ENCODE assay signal across 1 fruit fly cellular context in the genomic region with DNA sequence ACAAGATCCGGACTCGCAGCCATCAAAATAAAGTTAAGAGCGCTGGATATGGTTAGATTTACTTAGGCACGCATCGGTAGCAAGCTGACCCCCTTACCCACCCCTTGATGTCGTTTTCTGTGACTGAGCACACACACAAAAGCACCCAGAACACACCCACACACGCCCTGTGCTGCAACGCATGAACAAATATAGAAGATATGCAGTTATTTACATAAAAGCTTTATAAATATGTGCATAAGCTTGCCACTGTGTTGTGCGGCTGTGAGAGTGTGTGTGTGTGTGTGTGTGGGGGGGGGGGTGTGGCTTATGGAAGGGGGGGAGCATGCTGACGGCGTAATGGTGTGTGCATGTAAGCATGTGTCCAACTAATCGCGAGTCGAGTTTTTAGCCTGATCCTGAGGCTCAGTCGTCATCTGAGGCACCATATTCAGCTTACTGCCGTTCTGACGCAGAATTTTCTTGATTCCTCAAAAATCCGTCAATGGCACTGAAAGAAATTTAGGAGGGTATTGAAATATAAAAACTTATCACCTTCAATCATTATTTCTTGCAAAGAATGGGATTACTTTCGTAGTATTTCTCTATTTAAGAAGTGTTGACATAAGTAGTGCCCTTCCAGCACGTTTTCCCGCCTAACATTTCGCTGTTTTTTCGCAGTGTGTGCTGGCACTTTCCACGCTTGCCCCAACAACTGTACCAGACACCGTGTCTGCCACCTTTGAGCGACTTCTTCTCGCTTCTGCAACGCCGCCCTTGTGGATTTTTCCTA.
TF ChIP-seq lines count a peak whose summit lies in the region.

No protein-coding gene starts in this region.

TF ChIP-seq in whole organism, embryonic, 481 proteins besides CTCF, POLR2A, EP300 and RAD21 (continued from another document and continues in another):
- TF ChIP-seq Gug (GFP tag; IDR thresholded peaks at IDR 0.05; lab: Robert Waterston, UW) (0 out of 4 replicates have a peak, but pooled peaks have one; percentile 2), Mad (GFP tag; optimal IDR thresholded peaks at IDR 0.05; lab: Kevin White, UChicago) (no peak), Mes4 (GFP tag; optimal IDR thresholded peaks at IDR 0.05; lab: Kevin White, UChicago) (peak; percentile 54), gce (GFP tag; IDR thresholded peaks at IDR 0.05; lab: Robert Waterston, UW) (no peak), vfl (GFP tag; optimal IDR thresholded peaks at IDR 0.05; lab: Kevin White, UChicago) (no peak), Atf6 (GFP tag; IDR thresholded peaks at IDR 0.05; lab: Robert Waterston, UW) (no peak), odd (GFP tag; optimal IDR thresholded peaks at IDR 0.05; lab: Kevin White, UChicago) (peak; percentile 40), NFAT (GFP tag; IDR thresholded peaks at IDR 0.05; lab: Robert Waterston, UW) (no peak), Nf-YB (GFP tag; optimal IDR thresholded peaks at IDR 0.05; lab: Kevin White, UChicago) (peak; percentile 26), CG32772 (GFP tag; IDR thresholded peaks at IDR 0.05; lab: Robert Waterston, UW) (no peak), nerfin-2 (GFP tag; IDR thresholded peaks at IDR 0.05; lab: Robert Waterston, UW; ENCODE audit: partially characterized antibody) (no peak), CG17612 (GFP tag; IDR thresholded peaks at IDR 0.05; lab: Robert Waterston, UW) (no peak), sens (GFP tag; lab: Kevin White, UChicago) (peak; percentile 35), MBD-R2 (GFP tag; IDR thresholded peaks at IDR 0.05; lab: Robert Waterston, UW) (no peak), Dp (GFP tag; optimal IDR thresholded peaks at IDR 0.05; lab: Kevin White, UChicago) (no peak), CG3065 (GFP tag; optimal IDR thresholded peaks at IDR 0.05; lab: Kevin White, UChicago) (peak; percentile 36), pho (GFP tag; optimal IDR thresholded peaks at IDR 0.05; lab: Kevin White, UChicago) (no peak), CG18262 (tag; optimal IDR thresholded peaks at IDR 0.05; lab: Kevin White, UChicago) (peak; percentile 25), gsb (GFP tag; IDR thresholded peaks at IDR 0.05; lab: Robert Waterston, UW) (no peak), pros (GFP tag; optimal IDR thresholded peaks at IDR 0.05; lab: Kevin White, UChicago) (no peak), lbe (GFP tag; optimal IDR thresholded peaks at IDR 0.05; lab: Kevin White, UChicago) (no peak), psq (GFP tag; optimal IDR thresholded peaks at IDR 0.05; lab: Kevin White, UChicago) (peak; percentile 57), Dref (GFP tag; IDR thresholded peaks at IDR 0.05; lab: Robert Waterston, UW) (no peak), sug (tag; optimal IDR thresholded peaks at IDR 0.05; lab: Kevin White, UChicago) (no peak), her (GFP tag; optimal IDR thresholded peaks at IDR 0.05; lab: Kevin White, UChicago) (no peak), bcd (GFP tag; optimal IDR thresholded peaks at IDR 0.05; lab: Kevin White, UChicago) (peak; percentile 70), btn (GFP tag; optimal IDR thresholded peaks at IDR 0.05; lab: Kevin White, UChicago) (peak; percentile 73), CG8388 (GFP tag; optimal IDR thresholded peaks at IDR 0.05; lab: Kevin White, UChicago) (peak; percentile 38), CG11695 (GFP tag; IDR thresholded peaks at IDR 0.05; lab: Robert Waterston, UW) (no peak), jigr1 (GFP tag; IDR thresholded peaks at IDR 0.05; lab: Robert Waterston, UW) (no peak), CG11504 (tag; optimal IDR thresholded peaks at IDR 0.05; lab: Kevin White, UChicago) (peak; percentile 66), Asciz (GFP tag; optimal IDR thresholded peaks at IDR 0.05; lab: Kevin White, UChicago) (peak; percentile 94), CG6854 (GFP tag; optimal IDR thresholded peaks at IDR 0.05; lab: Kevin White, UChicago) (no peak), kay (GFP tag; optimal IDR thresholded peaks at IDR 0.05; lab: Kevin White, UChicago) (peak; percentile 74), pum (GFP tag; optimal IDR thresholded peaks at IDR 0.05; lab: Kevin White, UChicago) (no peak), CG2889 (GFP tag; IDR thresholded peaks at IDR 0.05; lab: Robert Waterston, UW) (no peak), CG9609 (GFP tag; optimal IDR thresholded peaks at IDR 0.05; lab: Kevin White, UChicago) (peak; percentile 5), CG6654 (GFP tag; optimal IDR thresholded peaks at IDR 0.05; lab: Kevin White, UChicago) (no peak), crc (GFP tag; optimal IDR thresholded peaks at IDR 0.05; lab: Kevin White, UChicago) (no peak), mam (GFP tag; optimal IDR thresholded peaks at IDR 0.05; lab: Kevin White, UChicago) (no peak), slbo (GFP tag; IDR thresholded peaks at IDR 0.05; lab: Robert Waterston, UW) (no peak), CG9817 (tag; optimal IDR thresholded peaks at IDR 0.05; lab: Kevin White, UChicago) (peak; percentile 35), dati (GFP tag; IDR thresholded peaks at IDR 0.05; lab: Robert Waterston, UW) (no peak), ash1 (GFP tag; optimal IDR thresholded peaks at IDR 0.05; lab: Kevin White, UChicago) (peak; percentile 60), bsh (GFP tag; optimal IDR thresholded peaks at IDR 0.05; lab: Kevin White, UChicago) (peak; percentile 11 to 90), slou (GFP tag; optimal IDR thresholded peaks at IDR 0.05; lab: Kevin White, UChicago) (no peak), CG16863 (GFP tag; optimal IDR thresholded peaks at IDR 0.05; lab: Kevin White, UChicago) (peak; percentile 53), CG10565 (GFP tag; optimal IDR thresholded peaks at IDR 0.05; lab: Kevin White, UChicago) (no peak), stwl (tag; optimal IDR thresholded peaks at IDR 0.05; lab: Kevin White, UChicago) (peak; percentile 10), CG10147 (GFP tag; optimal IDR thresholded peaks at IDR 0.05; lab: Kevin White, UChicago) (no peak), dmrt99B (tag; optimal IDR thresholded peaks at IDR 0.05; lab: Kevin White, UChicago) (peak; percentile 69), lilli (GFP tag; optimal IDR thresholded peaks at IDR 0.05; lab: Kevin White, UChicago) (no peak), crp (GFP tag; optimal IDR thresholded peaks at IDR 0.05; lab: Kevin White, UChicago) (peak in 1 of 2 experiments; percentile 25), CG1792 (GFP tag; optimal IDR thresholded peaks at IDR 0.05; lab: Kevin White, UChicago) (peak; percentile 93), B-H2 (GFP tag; optimal IDR thresholded peaks at IDR 0.05; lab: Kevin White, UChicago) (no peak), Neu2 (GFP tag; optimal IDR thresholded peaks at IDR 0.05; lab: Kevin White, UChicago; ENCODE audit: borderline replicate concordance) (no peak), CG12219 (GFP tag; optimal IDR thresholded peaks at IDR 0.05; lab: Kevin White, UChicago) (peak; percentile 44), Awh (GFP tag; IDR thresholded peaks at IDR 0.05; lab: Robert Waterston, UW) (peak; percentile 39; the same call in 1 of the 2 replicates), CG12744 (GFP tag; optimal IDR thresholded peaks at IDR 0.05; lab: Kevin White, UChicago) (no peak), NfI (GFP tag; optimal IDR thresholded peaks at IDR 0.05; lab: Kevin White, UChicago) (no peak), CG7963 (GFP tag; IDR thresholded peaks at IDR 0.05; lab: Robert Waterston, UW; ENCODE audit: partially characterized antibody) (no peak), Lim3 (GFP tag; IDR thresholded peaks at IDR 0.05; lab: Robert Waterston, UW) (no peak), CG14014 (GFP tag; IDR thresholded peaks at IDR 0.05; lab: Robert Waterston, UW) (no peak), ap (GFP tag; IDR thresholded peaks at IDR 0.05; lab: Robert Waterston, UW) (0 out of 2 replicates have a peak, but pooled peaks have one; percentile 15), HLH4C (GFP tag; IDR thresholded peaks at IDR 0.05; lab: Robert Waterston, UW; ENCODE audit: partially characterized antibody) (no peak), tio (GFP tag; optimal IDR thresholded peaks at IDR 0.05; lab: Kevin White, UChicago) (peak; percentile 26), Vsx1 (GFP tag; optimal IDR thresholded peaks at IDR 0.05; lab: Kevin White, UChicago) (peak; percentile 79), Usf (GFP tag; optimal IDR thresholded peaks at IDR 0.05; lab: Kevin White, UChicago) (no peak), chn (GFP tag; optimal IDR thresholded peaks at IDR 0.05; lab: Kevin White, UChicago) (no peak), Sry-δ (GFP tag; optimal IDR thresholded peaks at IDR 0.05; lab: Kevin White, UChicago) (no peak), HmgD (GFP tag; optimal IDR thresholded peaks at IDR 0.05; lab: Kevin White, UChicago) (no peak), CG7556 (GFP tag; optimal IDR thresholded peaks at IDR 0.05; lab: Kevin White, UChicago) (peak; percentile 49), nom (GFP tag; optimal IDR thresholded peaks at IDR 0.05; lab: Kevin White, UChicago) (peak; percentile 10), Tbp (GFP tag; optimal IDR thresholded peaks at IDR 0.05; lab: Kevin White, UChicago) (no peak), CkIIα-i1 (GFP tag; IDR thresholded peaks at IDR 0.05; lab: Robert Waterston, UW) (no peak), CG1233 (GFP tag; optimal IDR thresholded peaks at IDR 0.05; lab: Kevin White, UChicago) (peak; percentile 14), maf-S (GFP tag; optimal IDR thresholded peaks at IDR 0.05; lab: Kevin White, UChicago) (no peak), dysf (GFP tag; IDR thresholded peaks at IDR 0.05; lab: Robert Waterston, UW) (peak; percentile 39; the same call in 1 of the 3 replicates), otp (GFP tag; IDR thresholded peaks at IDR 0.05; lab: Robert Waterston, UW) (peak; percentile 85), gro (GFP tag; optimal IDR thresholded peaks at IDR 0.05; lab: Kevin White, UChicago) (no peak), CG11398 (GFP tag; optimal IDR thresholded peaks at IDR 0.05; lab: Kevin White, UChicago) (peak; percentile 75), CG8478 (optimal IDR thresholded peaks at IDR 0.05; lab: Kevin White, UChicago) (no peak), CG15073 (GFP tag; optimal IDR thresholded peaks at IDR 0.05; lab: Kevin White, UChicago) (no peak), E2f2 (GFP tag; IDR thresholded peaks at IDR 0.05; lab: Robert Waterston, UW) (0 out of 2 replicates have a peak, but pooled peaks have one; percentile 12), CG8290 (GFP tag; optimal IDR thresholded peaks at IDR 0.05; lab: Kevin White, UChicago) (no peak), CG8290 (tag; optimal IDR thresholded peaks at IDR 0.05; lab: Kevin White, UChicago) (peak; percentile 15 to 73), Hr51 (GFP tag; optimal IDR thresholded peaks at IDR 0.05; lab: Kevin White, UChicago) (no peak), Xrp1 (GFP tag; IDR thresholded peaks at IDR 0.05; lab: Robert Waterston, UW) (peak; percentile 75), CG4820 (GFP tag; optimal IDR thresholded peaks at IDR 0.05; lab: Kevin White, UChicago) (peak; percentile 61), CG18599 (GFP tag; optimal IDR thresholded peaks at IDR 0.05; lab: Kevin White, UChicago) (peak; percentile 80), kah (GFP tag; optimal IDR thresholded peaks at IDR 0.05; lab: Kevin White, UChicago) (peak; percentile 4), Nf-YA (GFP tag; IDR thresholded peaks at IDR 0.05; lab: Robert Waterston, UW) (peak; percentile 61), ci (GFP tag; IDR thresholded peaks at IDR 0.05; lab: Robert Waterston, UW) (peak; percentile 94), CG18011 (GFP tag; optimal IDR thresholded peaks at IDR 0.05; lab: Kevin White, UChicago) (no peak), CG17361 (GFP tag; IDR thresholded peaks at IDR 0.05; lab: Robert Waterston, UW) (no peak), Dip2 (GFP tag; IDR thresholded peaks at IDR 0.05; lab: Robert Waterston, UW) (no peak), Camta (GFP tag; optimal IDR thresholded peaks at IDR 0.05; lab: Kevin White, UChicago) (no peak), CG10654 (GFP tag; optimal IDR thresholded peaks at IDR 0.05; lab: Kevin White, UChicago) (peak; percentile 40), aop (GFP tag; IDR thresholded peaks at IDR 0.05; lab: Robert Waterston, UW) (0 out of 2 replicates have a peak, but pooled peaks have one; percentile 32), CG7987 (GFP tag; optimal IDR thresholded peaks at IDR 0.05; lab: Kevin White, UChicago) (peak; percentile 92), MESR4 (GFP tag; optimal IDR thresholded peaks at IDR 0.05; lab: Kevin White, UChicago) (no peak), disco-r (GFP tag; optimal IDR thresholded peaks at IDR 0.05; lab: Kevin White, UChicago) (no peak), exex (tag; optimal IDR thresholded peaks at IDR 0.05; lab: Kevin White, UChicago) (no peak), Bdp1 (GFP tag; optimal IDR thresholded peaks at IDR 0.05; lab: Kevin White, UChicago) (peak; percentile 61), B-H1 (GFP tag; IDR thresholded peaks at IDR 0.05; lab: Robert Waterston, UW) (no peak; the same call in 2 of the 3 replicates), CG1647 (GFP tag; optimal IDR thresholded peaks at IDR 0.05; lab: Kevin White, UChicago) (peak; percentile 75), CG7928 (GFP tag; optimal IDR thresholded peaks at IDR 0.05; lab: Kevin White, UChicago) (no peak), CG18476 (GFP tag; optimal IDR thresholded peaks at IDR 0.05; lab: Kevin White, UChicago) (peak; percentile 52), stc (GFP tag; IDR thresholded peaks at IDR 0.05; lab: Robert Waterston, UW) (no peak), pan (optimal IDR thresholded peaks at IDR 0.05; lab: Kevin White, UChicago) (no peak), pan (GFP tag; optimal IDR thresholded peaks at IDR 0.05 in 1 of 2, IDR thresholded peaks at IDR 0.05 in 1 of 2) (no peak), Myb (GFP tag; optimal IDR thresholded peaks at IDR 0.05; lab: Kevin White, UChicago) (no peak), zfh1 (GFP tag; IDR thresholded peaks at IDR 0.05; lab: Robert Waterston, UW) (peak; percentile 48; the same call in 2 of the 3 replicates), vvl (GFP tag; IDR thresholded peaks at IDR 0.05; lab: Robert Waterston, UW) (peak; percentile 53), CG8359 (GFP tag; optimal IDR thresholded peaks at IDR 0.05; lab: Kevin White, UChicago; ENCODE audit: borderline replicate concordance) (no peak), Ada2b (GFP tag; IDR thresholded peaks at IDR 0.05; lab: Robert Waterston, UW) (no peak), Opbp (GFP tag; IDR thresholded peaks at IDR 0.05; lab: Robert Waterston, UW; ENCODE audit: partially characterized antibody) (no peak), CHES-1-like (GFP tag; optimal IDR thresholded peaks at IDR 0.05; lab: Kevin White, UChicago) (no peak), CG10431 (GFP tag; optimal IDR thresholded peaks at IDR 0.05; lab: Kevin White, UChicago) (peak; percentile 81), tna (GFP tag; IDR thresholded peaks at IDR 0.05; lab: Robert Waterston, UW; ENCODE audit: partially characterized antibody) (no peak), CG13624 (GFP tag; optimal IDR thresholded peaks at IDR 0.05; lab: Kevin White, UChicago) (no peak), nmo (GFP tag; optimal IDR thresholded peaks at IDR 0.05; lab: Kevin White, UChicago) (peak; percentile 9), ham (GFP tag; IDR thresholded peaks at IDR 0.05; lab: Robert Waterston, UW) (no peak), gcm2 (GFP tag; optimal IDR thresholded peaks at IDR 0.05; lab: Kevin White, UChicago) (no peak), Fer1 (GFP tag; optimal IDR thresholded peaks at IDR 0.05; lab: Kevin White, UChicago) (no peak)
